Worm (Caenorhabditis elegans) whole organism, L2 larva: ENCODE measurements around the gene R02F2.5.

Experiments used
- alr-1 ChIP-seq: fragments of 150-350 bp; optimal IDR thresholded peaks from 2 replicates; lab custom pipeline; 2014; ENCODE audit warnings: missing biosample characterization, missing genetic modification characterization
- aly-2 ChIP-seq: fragments of 150-350 bp; optimal IDR thresholded peaks from 2 replicates; lab custom pipeline; 2014; ENCODE audit warnings: missing biosample characterization, missing genetic modification characterization
- ama-1 ChIP-seq: fragments of 150-350 bp; optimal IDR thresholded peaks from 2 replicates; lab custom pipeline; 2018; ENCODE audit warnings: inconsistent platforms
- blmp-1 ChIP-seq: sonication (generic microtip); optimal IDR thresholded peaks from 2 replicates; lab custom pipeline; 2017; ENCODE audit warnings: missing genetic modification characterization, mild to moderate bottlenecking, missing compliant biosample characterization, antibody characterized with exemption, moderate library complexity; ENCODE audit not compliant: insufficient read depth
- lin-11 ChIP-seq: fragments of 150-350 bp; sonication (generic microtip); optimal IDR thresholded peaks from 2 replicates; lab custom pipeline; 2014; ENCODE audit warnings: missing biosample characterization, missing genetic modification characterization, inconsistent platforms, mixed read lengths
- lsy-2 ChIP-seq, 2 experiments: fragments of 150-350 bp in 1 of 2; sonication (generic microtip) in 1 of 2; optimal IDR thresholded peaks; 2 replicates each; lab custom pipeline; 2014 to 2017; ENCODE audit warnings: missing biosample characterization in 2 of 2, missing genetic modification characterization in 2 of 2
- mab-5 ChIP-seq: fragments of 150-350 bp; optimal IDR thresholded peaks from 2 replicates; lab custom pipeline; 2014; ENCODE audit warnings: missing biosample characterization, missing genetic modification characterization
- nhr-23 ChIP-seq: fragments of 150-350 bp; optimal IDR thresholded peaks from 2 replicates; lab custom pipeline; 2014; ENCODE audit warnings: missing biosample characterization, missing genetic modification reagents, missing genetic modification characterization
- nhr-237 ChIP-seq: fragments of 150-350 bp; optimal IDR thresholded peaks from 2 replicates; lab custom pipeline; 2014; ENCODE audit warnings: missing biosample characterization, missing genetic modification characterization
- peb-1 ChIP-seq: fragments of 150-350 bp; optimal IDR thresholded peaks from 2 replicates; lab custom pipeline; 2014; ENCODE audit warnings: missing biosample characterization, missing genetic modification characterization
- sem-4 ChIP-seq: fragments of 150-350 bp; optimal IDR thresholded peaks from 2 replicates; lab custom pipeline; 2014; ENCODE audit warnings: missing biosample characterization, missing genetic modification reagents, missing genetic modification characterization
- snpc-4 ChIP-seq: fragments of 150-350 bp; optimal IDR thresholded peaks from 2 replicates; lab custom pipeline; 2014; ENCODE audit warnings: missing biosample characterization, missing genetic modification characterization
- unc-39 ChIP-seq: fragments of 150-350 bp; optimal IDR thresholded peaks from 2 replicates; lab custom pipeline; 2014; ENCODE audit warnings: missing biosample characterization, missing genetic modification characterization

- TF ChIP-seq nhr-237 (tag; lab: Kevin White, UChicago) (no peak), nhr-23 (tag; lab: Kevin White, UChicago) (no peak), peb-1 (tag; lab: Kevin White, UChicago) (no peak), ama-1 (lab: Kevin White, UChicago) (no peak), aly-2 (no peak), unc-39 (tag; lab: Kevin White, UChicago) (no peak), lin-11 (tag; lab: Kevin White, UChicago) (no peak), alr-1 (tag; lab: Kevin White, UChicago) (no peak), snpc-4 (tag; lab: Kevin White, UChicago) (no peak), lsy-2 (tag; optimal IDR thresholded peaks at IDR 0.05; lab: Kevin White, UChicago) (no peak), blmp-1 (tag; lab: Kevin White, UChicago) (no peak), mab-5 (tag; lab: Kevin White, UChicago) (no peak), sem-4 (tag; lab: Kevin White, UChicago) (no peak)
These were observed 25.8 kb upstream of the R02F2.5 start, which contains the start of gene F48E8.4 for ce11 chrIII:5453290-5453689.
